Worm (Caenorhabditis elegans): ENCODE data around the gene C25E10.10.

- no peak for TF ChIP-seq ztf-11 (tag; optimal IDR thresholded peaks at IDR 0.05)
- TF ChIP-seq elt-3 (tag; optimal IDR thresholded peaks at IDR 0.05) = no peak
- no peak for TF ChIP-seq nhr-28 (tag; optimal IDR thresholded peaks at IDR 0.05)
- no peak for TF ChIP-seq unc-62 (GFP tag; optimal IDR thresholded peaks at IDR 0.05)
- TF ChIP-seq sem-2 (GFP tag; optimal IDR thresholded peaks at IDR 0.05) = no peak
Observed at ce11 chrV:9055644-9056043, 509 bp downstream of the C25E10.10 start.

Measured in whole organism, mixed stage, embryonic.